Worm (Caenorhabditis elegans) whole organism, L4/young adult: Measurements from ENCODE around the gene K10H10.5.

Experiments
- W03F9.2 ChIP-seq: fragments of 150-350 bp; optimal IDR thresholded peaks from 2 replicates; lab custom pipeline; 2014; ENCODE audit warnings: missing biosample characterization, missing genetic modification characterization
- dao-5 ChIP-seq: sonication (generic microtip); optimal IDR thresholded peaks from 2 replicates; lab custom pipeline; 2016; ENCODE audit warnings: missing genotype, missing genetic modification characterization, moderate library complexity, missing compliant biosample characterization
- him-1 ChIP-seq: sonication (generic microtip); optimal IDR thresholded peaks from 2 replicates; lab custom pipeline; 2016; ENCODE audit warnings: missing genotype, missing genetic modification reagents, missing genetic modification characterization, missing compliant biosample characterization

DNA sequence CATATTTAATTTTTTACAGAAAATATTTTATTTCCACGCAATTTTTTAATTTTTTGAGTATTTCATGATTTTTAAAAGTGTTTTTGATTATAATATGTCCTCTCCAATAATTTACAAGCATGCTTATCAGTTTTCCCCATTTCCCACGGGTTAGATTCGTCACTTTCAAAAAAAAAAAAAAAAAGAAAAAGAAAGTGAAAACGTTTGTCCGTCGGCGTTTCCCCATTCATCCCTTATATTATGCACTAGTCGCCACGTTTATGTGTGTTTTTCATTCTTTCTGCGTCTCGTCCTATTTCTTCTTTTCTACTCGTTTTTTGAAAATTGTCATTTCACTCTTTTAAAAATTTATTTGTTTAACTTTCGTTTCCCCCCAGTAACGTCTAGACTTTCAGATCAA is 12.1 kb upstream of the K10H10.5 start, which contains the start of gene vnut-1:
- TF ChIP-seq dao-5 (tag; lab: Kevin White, UChicago), result no peak
- no peak for TF ChIP-seq W03F9.2 (tag; lab: Kevin White, UChicago)
- no peak for TF ChIP-seq him-1 (tag; lab: Kevin White, UChicago)
